Fruit fly (Drosophila melanogaster): Measurements from ENCODE around the gene amd.

amd gene

dm6 chr2L:19161307-19161999 is 51.5 kb downstream of the amd start:
- TF ChIP-seq lola (GFP tag; optimal IDR thresholded peaks at IDR 0.05) (no peak), woc (GFP tag; optimal IDR thresholded peaks at IDR 0.05) (peak; percentile 35), Abd-B (GFP tag; optimal IDR thresholded peaks at IDR 0.05) (no peak), N (GFP tag; optimal IDR thresholded peaks at IDR 0.05) (no peak), dsf (GFP tag; optimal IDR thresholded peaks at IDR 0.05; ENCODE audit: borderline replicate concordance) (no peak), Dif (GFP tag; optimal IDR thresholded peaks at IDR 0.05; ENCODE audit: partially characterized antibody) (peak; percentile 55), Myc (optimal IDR thresholded peaks at IDR 0.05) (no peak), dmrt93B (GFP tag; optimal IDR thresholded peaks at IDR 0.05) (no peak), Hr83 (GFP tag; optimal IDR thresholded peaks at IDR 0.05; ENCODE audit: poor library complexity, severe bottlenecking) (peak; percentile 14), Jra (GFP tag; optimal IDR thresholded peaks at IDR 0.05) (peak; percentile 43), CrebA (GFP tag; optimal IDR thresholded peaks at IDR 0.05; ENCODE audit: borderline replicate concordance) (peak; percentile 84), Hr78 (GFP tag; optimal IDR thresholded peaks at IDR 0.05) (no peak), Dfd (GFP tag; optimal IDR thresholded peaks at IDR 0.05) (no peak), sv (GFP tag; optimal IDR thresholded peaks at IDR 0.05) (no peak), Hnf4 (GFP tag; optimal IDR thresholded peaks at IDR 0.05) (peak; percentile 29), foxo (GFP tag; optimal IDR thresholded peaks at IDR 0.05) (no peak), pan (optimal IDR thresholded peaks at IDR 0.05) (no peak), sage (GFP tag; optimal IDR thresholded peaks at IDR 0.05) (peak; percentile 3), fru (GFP tag; optimal IDR thresholded peaks at IDR 0.05) (peak; percentile 82), HLH106 (tag; optimal IDR thresholded peaks at IDR 0.05) (peak; percentile 2), brk (GFP tag; optimal IDR thresholded peaks at IDR 0.05) (peak; percentile 53), OdsH (GFP tag; optimal IDR thresholded peaks at IDR 0.05) (peak; percentile 10), usp (GFP tag; optimal IDR thresholded peaks at IDR 0.05) (no peak), h (GFP tag; optimal IDR thresholded peaks at IDR 0.05) (peak; percentile 13), Mio (GFP tag; optimal IDR thresholded peaks at IDR 0.05) (no peak), rgr (GFP tag; optimal IDR thresholded peaks at IDR 0.05) (peak; percentile 29), ey (GFP tag; optimal IDR thresholded peaks at IDR 0.05) (no peak), tai (GFP tag; optimal IDR thresholded peaks at IDR 0.05) (no peak), CG32264 (GFP tag; optimal IDR thresholded peaks at IDR 0.05) (peak; percentile 36), CG9705 (GFP tag; optimal IDR thresholded peaks at IDR 0.05) (no peak), jim (GFP tag; optimal IDR thresholded peaks at IDR 0.05) (peak; percentile 94), GATAd (GFP tag; optimal IDR thresholded peaks at IDR 0.05) (no peak), Vsx2 (GFP tag; optimal IDR thresholded peaks at IDR 0.05; ENCODE audit: partially characterized antibody) (no peak), Rel (GFP tag; optimal IDR thresholded peaks at IDR 0.05) (peak; percentile 87), Rel (tag; optimal IDR thresholded peaks at IDR 0.05) (no peak), br (GFP tag; optimal IDR thresholded peaks at IDR 0.05) (peak; percentile 56), psq (GFP tag; optimal IDR thresholded peaks at IDR 0.05) (peak; percentile 99), dl (GFP tag; optimal IDR thresholded peaks at IDR 0.05; ENCODE audit: insufficient read depth in 1 of 2, partially characterized antibody in 2 of 2) (peak; percentile 33 to 47), Sp1 (GFP tag; optimal IDR thresholded peaks at IDR 0.05) (peak; percentile 73)

dm6 chr2L:19162330-19163100 is 52.6 kb downstream of the amd start:
- TF ChIP-seq Rel (GFP tag; optimal IDR thresholded peaks at IDR 0.05) (peak; percentile 59), Rel (tag; optimal IDR thresholded peaks at IDR 0.05) (no peak), CrebA (GFP tag; optimal IDR thresholded peaks at IDR 0.05; ENCODE audit: borderline replicate concordance) (no peak), dl (GFP tag; optimal IDR thresholded peaks at IDR 0.05; ENCODE audit: insufficient read depth in 1 of 2, partially characterized antibody in 2 of 2) (peak in 1 of 2 experiments; percentile 19), dsf (GFP tag; optimal IDR thresholded peaks at IDR 0.05; ENCODE audit: borderline replicate concordance) (no peak), psq (GFP tag; optimal IDR thresholded peaks at IDR 0.05) (peak; percentile 86), Dif (GFP tag; optimal IDR thresholded peaks at IDR 0.05; ENCODE audit: partially characterized antibody) (no peak), N (GFP tag; optimal IDR thresholded peaks at IDR 0.05) (no peak), Sp1 (GFP tag; optimal IDR thresholded peaks at IDR 0.05) (peak; percentile 42), GATAd (GFP tag; optimal IDR thresholded peaks at IDR 0.05) (no peak), woc (GFP tag; optimal IDR thresholded peaks at IDR 0.05) (peak; percentile 20), brk (GFP tag; optimal IDR thresholded peaks at IDR 0.05) (peak; percentile 68), br (GFP tag; optimal IDR thresholded peaks at IDR 0.05) (peak; percentile 41), h (GFP tag; optimal IDR thresholded peaks at IDR 0.05) (peak; percentile 58), Vsx2 (GFP tag; optimal IDR thresholded peaks at IDR 0.05; ENCODE audit: partially characterized antibody) (no peak), CG32264 (GFP tag; optimal IDR thresholded peaks at IDR 0.05) (peak; percentile 28), Hnf4 (GFP tag; optimal IDR thresholded peaks at IDR 0.05) (peak; percentile 35), sage (GFP tag; optimal IDR thresholded peaks at IDR 0.05) (peak; percentile 58), HLH106 (tag; optimal IDR thresholded peaks at IDR 0.05) (peak; percentile 48), Mio (GFP tag; optimal IDR thresholded peaks at IDR 0.05) (no peak), foxo (GFP tag; optimal IDR thresholded peaks at IDR 0.05) (peak in 1 of 2 experiments; percentile 61), Abd-B (GFP tag; optimal IDR thresholded peaks at IDR 0.05) (no peak), Hr83 (GFP tag; optimal IDR thresholded peaks at IDR 0.05; ENCODE audit: poor library complexity, severe bottlenecking) (no peak), Hr78 (GFP tag; optimal IDR thresholded peaks at IDR 0.05) (no peak), rgr (GFP tag; optimal IDR thresholded peaks at IDR 0.05) (peak; percentile 55), fru (GFP tag; optimal IDR thresholded peaks at IDR 0.05) (peak; percentile 62), usp (GFP tag; optimal IDR thresholded peaks at IDR 0.05) (no peak), Dfd (GFP tag; optimal IDR thresholded peaks at IDR 0.05) (no peak), CG9705 (GFP tag; optimal IDR thresholded peaks at IDR 0.05) (no peak), lola (GFP tag; optimal IDR thresholded peaks at IDR 0.05) (no peak), OdsH (GFP tag; optimal IDR thresholded peaks at IDR 0.05) (peak; percentile 55), Jra (GFP tag; optimal IDR thresholded peaks at IDR 0.05) (no peak), tai (GFP tag; optimal IDR thresholded peaks at IDR 0.05) (peak; percentile 35), ey (GFP tag; optimal IDR thresholded peaks at IDR 0.05) (peak; percentile 67), sv (GFP tag; optimal IDR thresholded peaks at IDR 0.05) (no peak), Myc (optimal IDR thresholded peaks at IDR 0.05) (no peak), dmrt93B (GFP tag; optimal IDR thresholded peaks at IDR 0.05) (peak; percentile 2), pan (optimal IDR thresholded peaks at IDR 0.05) (no peak), jim (GFP tag; optimal IDR thresholded peaks at IDR 0.05) (no peak)
